Fruit fly (Drosophila melanogaster) whole organism, embryonic: Measurements from ENCODE around the gene Neurl4.

Experiments
- Asciz ChIP-seq: fragments of 200-800 bp; sonication (Bioruptor generic); optimal IDR thresholded peaks from 2 replicates; lab custom pipeline; 2017; ENCODE audit warnings: missing biosample characterization, mild to moderate bottlenecking, missing genetic modification characterization, missing genetic modification reagents
- Atf-2 ChIP-seq: fragments of 200-800 bp; sonication (Bioruptor generic); optimal IDR thresholded peaks from 2 replicates; lab custom pipeline; 2016; ENCODE audit warnings: missing biosample characterization, missing genetic modification characterization
- Atf6 ChIP-seq: fragments of 200-800 bp; sonication (Bioruptor generic); IDR thresholded peaks from 2 replicates; pipeline ENCODE4 v1.3.6; 2022; ENCODE audit warnings: missing biosample characterization, missing genetic modification characterization
- Bteb2 ChIP-seq: fragments of 200-800 bp; sonication (Bioruptor generic); optimal IDR thresholded peaks from 2 replicates; lab custom pipeline; 2016; ENCODE audit warnings: missing biosample characterization, missing genetic modification characterization
- CG10959 ChIP-seq: fragments of 200-800 bp; sonication (Bioruptor generic); IDR thresholded peaks from 2 replicates; pipeline ENCODE4 v1.3.6; 2022; ENCODE audit warnings: missing biosample characterization, missing genetic modification characterization
- CG12299 ChIP-seq: fragments of 200-800 bp; sonication (Bioruptor generic); optimal IDR thresholded peaks from 2 replicates; lab custom pipeline; 2018; ENCODE audit warnings: missing biosample characterization, mild to moderate bottlenecking, missing genetic modification characterization
- CG12391 ChIP-seq: fragments of 200-800 bp; sonication (Bioruptor generic); optimal IDR thresholded peaks from 3 replicates; lab custom pipeline; 2018; ENCODE audit warnings: missing biosample characterization, mild to moderate bottlenecking, missing genetic modification characterization, moderate library complexity
- CG13424 ChIP-seq: fragments of 200-800 bp; sonication (Bioruptor generic); optimal IDR thresholded peaks from 2 replicates; lab custom pipeline; 2019; ENCODE audit warnings: missing biosample characterization, mild to moderate bottlenecking, missing genetic modification characterization, moderate library complexity
- CG17568 ChIP-seq: fragments of 200-800 bp; sonication (Bioruptor generic); optimal IDR thresholded peaks from 2 replicates; lab custom pipeline; 2018; ENCODE audit warnings: missing biosample characterization, mild to moderate bottlenecking, missing genetic modification characterization, moderate library complexity
- CG17912 ChIP-seq: fragments of 200-800 bp; sonication (Bioruptor generic); optimal IDR thresholded peaks from 2 replicates; lab custom pipeline; 2018; ENCODE audit warnings: missing biosample characterization, mild to moderate bottlenecking, missing genetic modification characterization
- CG32767 ChIP-seq: fragments of 200-800 bp; sonication (Bioruptor generic); IDR thresholded peaks from 2 replicates; pipeline ENCODE4 v1.3.6; 2022; ENCODE audit warnings: missing biosample characterization, missing genetic modification characterization
- CG3281 ChIP-seq: fragments of 200-800 bp; sonication (Bioruptor generic); optimal IDR thresholded peaks from 3 replicates; lab custom pipeline; 2017; ENCODE audit warnings: missing biosample characterization, mild to moderate bottlenecking, missing genetic modification characterization
- CG3726 ChIP-seq: fragments of 200-800 bp; sonication (Bioruptor generic); IDR thresholded peaks from 3 replicates; pipeline ENCODE4, ENCODE4 v1.3.6; 2022; ENCODE audit warnings: missing biosample characterization, missing genetic modification characterization
- CG4730 ChIP-seq: fragments of 200-800 bp; sonication (Bioruptor generic); IDR thresholded peaks from 2 replicates; pipeline ENCODE4 v1.3.6; 2022; ENCODE audit warnings: missing biosample characterization, missing genetic modification characterization
- CG8281 ChIP-seq: fragments of 200-800 bp; sonication (Bioruptor generic); optimal IDR thresholded peaks from 2 replicates; lab custom pipeline; 2018; ENCODE audit warnings: missing biosample characterization, mild to moderate bottlenecking, missing genetic modification characterization, moderate library complexity
- CG9876 ChIP-seq: fragments of 200-800 bp; sonication (Bioruptor generic); optimal IDR thresholded peaks from 2 replicates; lab custom pipeline; 2016; ENCODE audit warnings: missing biosample characterization, missing genetic modification characterization
- ERR ChIP-seq: fragments of 200-800 bp; sonication (Bioruptor generic); optimal IDR thresholded peaks from 2 replicates; lab custom pipeline; 2016; ENCODE audit warnings: missing biosample characterization, missing genetic modification characterization
- Eip74EF ChIP-seq, 2 experiments: fragments of 200-800 bp in 1 of 2; fragments of >200 bp in 1 of 2; sonication (Bioruptor generic) in 1 of 2; optimal IDR thresholded peaks; 2 replicates each; lab custom pipeline; 2017 to 2019; ENCODE audit warnings: missing biosample characterization in 2 of 2, missing genetic modification characterization in 2 of 2, mild to moderate bottlenecking in 1 of 2, moderate library complexity in 1 of 2
- H2.0 ChIP-seq: fragments of 200-800 bp; sonication (Bioruptor generic); IDR thresholded peaks from 2 replicates; pipeline ENCODE4 v1.3.6; 2022; ENCODE audit warnings: missing biosample characterization, missing genetic modification characterization
- HLHmδ ChIP-seq: fragments of 200-800 bp; sonication (Bioruptor generic); optimal IDR thresholded peaks from 2 replicates; lab custom pipeline; 2018; ENCODE audit warnings: missing biosample characterization, mild to moderate bottlenecking, missing genetic modification characterization, moderate library complexity
- HmgD ChIP-seq: fragments of 200-800 bp; sonication (Bioruptor generic); optimal IDR thresholded peaks from 3 replicates; lab custom pipeline; 2016; ENCODE audit warnings: missing biosample characterization, missing genetic modification characterization
- Med ChIP-seq: fragments of 200-800 bp; sonication (Bioruptor generic); peaks from one replicate; lab custom pipeline; 2016; ENCODE audit warnings: missing biosample characterization, missing genetic modification characterization, mild to moderate bottlenecking, inconsistent platforms, moderate library complexity
- Myb ChIP-seq: fragments of 200-800 bp; sonication (Bioruptor generic); optimal IDR thresholded peaks from 2 replicates; lab custom pipeline; 2016; ENCODE audit warnings: missing biosample characterization, missing genetic modification characterization
- Neu2 ChIP-seq: fragments of 200-800 bp; sonication (Bioruptor generic); optimal IDR thresholded peaks from 3 replicates; lab custom pipeline; 2016; ENCODE audit warnings: missing biosample characterization, missing genetic modification characterization, borderline replicate concordance
- Ssrp ChIP-seq: fragments of 200-800 bp; sonication (Bioruptor generic); optimal IDR thresholded peaks from 2 replicates; lab custom pipeline; 2018; ENCODE audit warnings: missing biosample characterization, mild to moderate bottlenecking, missing genetic modification characterization, moderate library complexity
- az2 ChIP-seq: fragments of 200-800 bp; sonication (Bioruptor generic); optimal IDR thresholded peaks from 3 replicates; lab custom pipeline; 2016; ENCODE audit warnings: missing biosample characterization, missing genetic modification characterization
- bab2 ChIP-seq: fragments of 200-800 bp; sonication (Bioruptor generic); optimal IDR thresholded peaks from 2 replicates; lab custom pipeline; 2016; ENCODE audit warnings: missing biosample characterization, missing genetic modification characterization
- crol ChIP-seq: fragments of 200-800 bp; sonication (Bioruptor generic); IDR thresholded peaks from 2 replicates; pipeline ENCODE4 v1.3.6; 2022; ENCODE audit warnings: missing biosample characterization, missing genetic modification characterization
- ems ChIP-seq: fragments of 200-800 bp; sonication (Bioruptor generic); optimal IDR thresholded peaks from 3 replicates; lab custom pipeline; 2016; ENCODE audit warnings: missing biosample characterization, missing genetic modification characterization
- en ChIP-seq: fragments of 200-800 bp; sonication (Bioruptor generic); optimal IDR thresholded peaks from 2 replicates; lab custom pipeline; 2016; ENCODE audit warnings: missing biosample characterization, missing genetic modification characterization
- fd96Cb ChIP-seq: fragments of 200-800 bp; sonication (Bioruptor generic); optimal IDR thresholded peaks from 2 replicates; lab custom pipeline; 2018; ENCODE audit warnings: missing biosample characterization, mild to moderate bottlenecking, missing genetic modification characterization, moderate library complexity
- grn ChIP-seq: fragments of 200-800 bp; sonication (Bioruptor generic); optimal IDR thresholded peaks from 3 replicates; lab custom pipeline; 2017; ENCODE audit warnings: missing biosample characterization, missing genetic modification characterization
- gsb ChIP-seq: fragments of 200-800 bp; sonication (Bioruptor generic); IDR thresholded peaks from 2 replicates; pipeline ENCODE4 v1.3.6; 2022; ENCODE audit warnings: missing biosample characterization, missing genetic modification characterization
- gsb-n ChIP-seq: fragments of 200-800 bp; sonication (Bioruptor generic); optimal IDR thresholded peaks from 3 replicates; lab custom pipeline; 2018; ENCODE audit warnings: missing biosample characterization, mild to moderate bottlenecking, missing genetic modification characterization
- h ChIP-seq: fragments of >200 bp; optimal IDR thresholded peaks from 2 replicates; lab custom pipeline; 2017
- hth ChIP-seq: fragments of >200 bp; optimal IDR thresholded peaks from 2 replicates; lab custom pipeline; 2017; ENCODE audit warnings: inconsistent platforms
- jing ChIP-seq: fragments of 200-800 bp; sonication (Bioruptor generic); optimal IDR thresholded peaks from 2 replicates; lab custom pipeline; 2018; ENCODE audit warnings: missing biosample characterization, mild to moderate bottlenecking, missing genetic modification characterization
- mirr ChIP-seq: fragments of 200-800 bp; sonication (Bioruptor generic); optimal IDR thresholded peaks from 3 replicates; lab custom pipeline; 2018; ENCODE audit warnings: missing biosample characterization, mild to moderate bottlenecking, missing genetic modification characterization
- nau ChIP-seq: fragments of 200-800 bp; sonication (Bioruptor generic); optimal IDR thresholded peaks from 3 replicates; lab custom pipeline; 2017; ENCODE audit warnings: missing biosample characterization, mild to moderate bottlenecking, missing genetic modification characterization, missing genetic modification reagents
- nerfin-1 ChIP-seq: fragments of 200-800 bp; sonication (Bioruptor generic); optimal IDR thresholded peaks from 3 replicates; lab custom pipeline; 2019; ENCODE audit warnings: missing biosample characterization, mild to moderate bottlenecking, missing genetic modification characterization, moderate library complexity
- prd ChIP-seq, 3 experiments: fragments of >200 bp in 2 of 3; fragments of 200-800 bp in 1 of 3; sonication (Bioruptor generic) in 1 of 3; optimal IDR thresholded peaks in 2 of 3; IDR thresholded peaks in 1 of 3; 2 replicates in 2 of 3; 3 replicates in 1 of 3; pipeline versions ENCODE4 v1.3.6 to Lab custom; 2017 to 2022; ENCODE audit warnings: missing biosample characterization in 1 of 3, missing genetic modification characterization in 1 of 3
- ranshi ChIP-seq: fragments of 200-800 bp; sonication (Bioruptor generic); IDR thresholded peaks from 2 replicates; pipeline ENCODE4 v1.3.6; 2022; ENCODE audit warnings: missing biosample characterization, missing genetic modification characterization
- run ChIP-seq: fragments of 200-800 bp; sonication (Bioruptor generic); optimal IDR thresholded peaks from 3 replicates; lab custom pipeline; 2018; ENCODE audit warnings: missing biosample characterization, mild to moderate bottlenecking, missing genetic modification characterization
- schlank ChIP-seq: fragments of 200-800 bp; sonication (Bioruptor generic); optimal IDR thresholded peaks from 2 replicates; lab custom pipeline; 2018; ENCODE audit warnings: missing biosample characterization, mild to moderate bottlenecking, missing genetic modification characterization
- sens ChIP-seq: fragments of 200-800 bp; sonication (Bioruptor generic); peaks from one replicate; lab custom pipeline; 2016; ENCODE audit warnings: missing biosample characterization, missing genetic modification characterization
- slbo ChIP-seq: fragments of 200-800 bp; sonication (Bioruptor generic); IDR thresholded peaks from 2 replicates; pipeline ENCODE4 v1.3.6; 2022; ENCODE audit warnings: missing biosample characterization, missing genetic modification characterization
- slou ChIP-seq: fragments of 200-800 bp; sonication (Bioruptor generic); optimal IDR thresholded peaks from 3 replicates; lab custom pipeline; 2016; ENCODE audit warnings: missing biosample characterization, missing genetic modification characterization
- twi ChIP-seq: fragments of 200-800 bp; optimal IDR thresholded peaks from 2 replicates; lab custom pipeline; 2019; ENCODE audit warnings: missing biosample characterization, mild to moderate bottlenecking, missing genetic modification characterization, moderate library complexity
- zen2 ChIP-seq: fragments of 200-800 bp; sonication (Bioruptor generic); IDR thresholded peaks from 3 replicates; pipeline ENCODE4 v1.3.6; 2022; ENCODE audit warnings: missing biosample characterization, missing genetic modification characterization; ENCODE audit not compliant: partially characterized antibody

Gene Neurl4

DNA sequence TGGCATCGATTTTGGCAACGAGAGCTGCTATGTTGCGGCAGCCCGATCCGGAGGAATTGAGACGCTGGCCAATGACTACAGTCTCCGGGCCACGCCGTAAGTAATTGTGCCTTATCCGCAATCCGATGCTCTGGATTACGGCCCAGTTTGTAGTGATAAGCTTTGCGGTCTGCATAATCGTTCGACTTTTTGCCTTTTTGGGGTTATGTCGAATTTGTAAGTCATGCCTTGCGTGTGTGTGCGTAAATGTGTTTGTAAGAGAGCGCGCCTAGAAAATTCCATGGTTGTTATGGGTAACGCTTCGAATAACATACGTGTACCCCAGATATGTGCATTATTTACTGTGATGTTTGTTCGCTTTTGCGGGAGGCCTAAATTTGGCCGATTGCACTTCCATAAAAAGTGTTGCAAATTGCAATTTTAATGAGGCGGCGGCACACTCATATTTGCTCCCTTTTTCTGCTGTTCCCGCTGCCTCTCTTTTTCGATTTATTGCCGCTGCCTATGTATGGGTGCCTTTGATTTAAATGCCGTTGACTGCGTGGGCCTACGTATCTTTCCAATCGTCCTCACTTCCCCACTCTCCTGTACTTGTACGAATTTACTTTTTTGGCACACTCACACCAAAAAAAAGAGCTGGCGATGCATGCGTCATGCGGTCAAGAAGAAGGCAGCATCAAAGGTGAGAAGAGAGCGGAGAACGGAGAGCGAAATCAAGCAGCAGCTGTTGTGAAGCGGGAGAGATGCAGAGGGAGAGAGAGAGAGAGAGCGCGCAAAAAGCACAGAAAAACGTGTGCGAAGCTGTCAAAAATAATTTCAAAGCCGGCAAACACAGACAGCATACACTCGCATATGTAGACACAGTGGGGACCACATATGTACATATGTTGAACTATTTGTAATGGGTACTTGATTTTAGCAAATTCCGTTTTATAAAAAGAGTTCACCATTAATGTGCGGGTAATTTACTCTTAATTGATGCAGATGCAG lies 11.7 kb downstream of the Neurl4 start (continued):
- TF ChIP-seq Asciz (GFP tag; lab: Kevin White, UChicago) (no peak), schlank (tag; lab: Kevin White, UChicago) (no peak), run (tag; lab: Kevin White, UChicago) (no peak), sens (GFP tag; lab: Kevin White, UChicago) (peak; percentile 78), crol (peak; percentile 67), Atf6 (GFP tag; lab: Robert Waterston, UW) (no peak), CG12299 (tag; lab: Kevin White, UChicago) (no peak), Neu2 (no peak), slbo (GFP tag; lab: Robert Waterston, UW) (peak; percentile 6; the same call in 1 of the 2 replicates), mirr (GFP tag; lab: Kevin White, UChicago) (no peak), ERR (GFP tag; lab: Kevin White, UChicago) (no peak), CG13424 (tag; lab: Kevin White, UChicago) (no peak), fd96Cb (tag; lab: Kevin White, UChicago) (no peak), zen2 (GFP tag; lab: Robert Waterston, UW) (peak; percentile 45; the same call in 1 of the 3 replicates), gsb-n (tag; lab: Kevin White, UChicago) (no peak), Myb (peak; percentile 10), ems (GFP tag; lab: Kevin White, UChicago) (no peak), CG4730 (GFP tag; lab: Robert Waterston, UW) (no peak), nau (GFP tag; lab: Kevin White, UChicago) (no peak), CG32767 (GFP tag; lab: Robert Waterston, UW) (peak; percentile 31; the same call in 1 of the 2 replicates), hth (lab: Kevin White, UChicago) (no peak), grn (GFP tag; lab: Kevin White, UChicago) (no peak), az2 (GFP tag; lab: Kevin White, UChicago) (no peak), h (lab: Kevin White, UChicago) (no peak), HLHmδ (GFP tag; lab: Kevin White, UChicago) (no peak), Ssrp (tag; lab: Kevin White, UChicago) (no peak), Bteb2 (no peak), Med (peak; percentile 86), CG12391 (tag; lab: Kevin White, UChicago) (no peak), jing (no peak), ranshi (GFP tag; lab: Robert Waterston, UW) (no peak), CG3726 (GFP tag; lab: Robert Waterston, UW) (no peak), prd (optimal IDR thresholded peaks at IDR 0.05; lab: Kevin White, UChicago) (no peak), prd (GFP tag; IDR thresholded peaks at IDR 0.05; lab: Robert Waterston, UW) (0 out of 3 replicates have a peak, but pooled peaks have one; percentile 6), CG9876 (GFP tag; lab: Kevin White, UChicago) (no peak), en (GFP tag; lab: Kevin White, UChicago) (no peak), gsb (GFP tag; lab: Robert Waterston, UW) (no peak), CG10959 (GFP tag; lab: Robert Waterston, UW) (no peak), nerfin-1 (tag; lab: Kevin White, UChicago) (peak; percentile 37), CG17912 (GFP tag; lab: Kevin White, UChicago) (peak; percentile 20), Eip74EF (GFP tag; optimal IDR thresholded peaks at IDR 0.05; lab: Kevin White, UChicago) (no peak), H2.0 (no peak), CG17568 (GFP tag; lab: Kevin White, UChicago) (no peak), Atf-2 (no peak), CG8281 (tag; lab: Kevin White, UChicago) (no peak), slou (no peak), bab2 (GFP tag; lab: Kevin White, UChicago) (peak; percentile 9), HmgD (GFP tag; lab: Kevin White, UChicago) (no peak), twi (tag; lab: Kevin White, UChicago) (peak; percentile 56), CG3281 (GFP tag; lab: Kevin White, UChicago) (no peak)
